ENCODE assay signal across 5 worm cellular contexts in genomic region chrV:8449241-8449640, ce11.
TF ChIP-seq lines count a peak whose summit lies in the region.

No protein-coding gene starts in this region.

TF ChIP-seq in whole organism, L1 larva, 84 proteins besides CTCF, POLR2A, EP300 and RAD21:
- TF ChIP-seq elt-3 (tag; optimal IDR thresholded peaks at IDR 0.05; lab: Kevin White, UChicago) (peak in 1 of 6 experiments; percentile 77), efl-1 (optimal IDR thresholded peaks at IDR 0.05; lab: Kevin White, UChicago) (no peak), efl-1 (GFP tag; optimal IDR thresholded peaks at IDR 0.05 in 1 of 2; lab: Kevin White, UChicago) (peak in 1 of 2 experiments; percentile 83), nhr-85 (tag; lab: Kevin White, UChicago) (peak; percentile 86), blmp-1 (tag; optimal IDR thresholded peaks at IDR 0.05; lab: Kevin White, UChicago) (peak; percentile 68), lin-14 (GFP tag; optimal IDR thresholded peaks at IDR 0.05; lab: Kevin White, UChicago) (peak; percentile 65), pax-3 (tag; optimal IDR thresholded peaks at IDR 0.05; lab: Kevin White, UChicago) (no peak), nhr-20 (tag; optimal IDR thresholded peaks at IDR 0.05; lab: Kevin White, UChicago) (peak; percentile 6), lsy-2 (tag; optimal IDR thresholded peaks at IDR 0.05; lab: Kevin White, UChicago) (peak in 1 of 2 experiments; percentile 19), nhr-28 (tag; optimal IDR thresholded peaks at IDR 0.05; lab: Kevin White, UChicago) (no peak)
TF ChIP-seq in whole organism, L1 larva: peak in this region for 7.

TF ChIP-seq in whole organism, L2 larva, 48 proteins besides CTCF, POLR2A, EP300 and RAD21:
- TF ChIP-seq sma-9 (GFP tag; optimal IDR thresholded peaks at IDR 0.05; lab: Kevin White, UChicago) (peak; percentile 27), sma-9 (tag; optimal IDR thresholded peaks at IDR 0.05; lab: Kevin White, UChicago) (no peak), sma-3 (GFP tag; optimal IDR thresholded peaks at IDR 0.05; lab: Kevin White, UChicago) (peak; percentile 45), nhr-25 (tag; optimal IDR thresholded peaks at IDR 0.05; lab: Kevin White, UChicago) (peak; percentile 78), ZK546.5 (tag; optimal IDR thresholded peaks at IDR 0.05; lab: Kevin White, UChicago) (no peak)
TF ChIP-seq in whole organism, L2 larva: peak in this region for 3.

TF ChIP-seq in whole organism, L3 larva, 47 proteins besides CTCF, POLR2A, EP300 and RAD21:
- TF ChIP-seq skn-1 (tag; optimal IDR thresholded peaks at IDR 0.05; lab: Kevin White, UChicago), result no peak
- TF ChIP-seq nhr-76 (tag; optimal IDR thresholded peaks at IDR 0.05; lab: Kevin White, UChicago), result no peak
- peak; percentile 7 for TF ChIP-seq nhr-23 (tag; optimal IDR thresholded peaks at IDR 0.05; lab: Kevin White, UChicago)
- TF ChIP-seq jun-1 (tag; optimal IDR thresholded peaks at IDR 0.05; lab: Kevin White, UChicago), result no peak
- no peak for TF ChIP-seq ztf-11 (tag; optimal IDR thresholded peaks at IDR 0.05; lab: Kevin White, UChicago)
- peak; percentile 48 for TF ChIP-seq nhr-25 (tag; optimal IDR thresholded peaks at IDR 0.05; lab: Kevin White, UChicago)
- no peak for TF ChIP-seq eor-1 (tag; optimal IDR thresholded peaks at IDR 0.05; lab: Kevin White, UChicago)
- TF ChIP-seq aly-2 (tag; optimal IDR thresholded peaks at IDR 0.05; lab: Kevin White, UChicago), result no peak
TF ChIP-seq in whole organism, L3 larva: peak in this region for 2.

TF ChIP-seq in whole organism, L4 larva, 104 proteins besides CTCF, POLR2A, EP300 and RAD21:
- peak; percentile 39 for TF ChIP-seq cey-2 (tag; optimal IDR thresholded peaks at IDR 0.05; lab: Kevin White, UChicago; ENCODE audit: borderline replicate concordance, insufficient read depth)
- TF ChIP-seq nhr-28 (tag; optimal IDR thresholded peaks at IDR 0.05; lab: Kevin White, UChicago), result peak; percentile 67
- peak; percentile 33 for TF ChIP-seq dmd-6 (GFP tag; IDR thresholded peaks at IDR 0.05; lab: Robert Waterston, UW)
- TF ChIP-seq tra-1 (GFP tag; IDR thresholded peaks at IDR 0.05; lab: Robert Waterston, UW), result 0 out of 2 replicates have a peak, but pooled peaks have one; percentile 31
- 0 out of 2 replicates have a peak, but pooled peaks have one; percentile 47 for TF ChIP-seq ceh-20 (GFP tag; IDR thresholded peaks at IDR 0.05; lab: Robert Waterston, UW)
- peak in 1 of 2 experiments; percentile 42 for TF ChIP-seq mdl-1 (tag; optimal IDR thresholded peaks at IDR 0.05; lab: Kevin White, UChicago)
- TF ChIP-seq nhr-25 (tag; optimal IDR thresholded peaks at IDR 0.05; lab: Kevin White, UChicago; ENCODE audit: borderline replicate concordance, insufficient read depth), result peak; percentile 27
- TF ChIP-seq ces-1 (GFP tag; optimal IDR thresholded peaks at IDR 0.05; lab: Kevin White, UChicago), result no peak
- TF ChIP-seq aha-1 (tag; lab: Kevin White, UChicago), result peak; percentile 98
- peak; percentile 51 for TF ChIP-seq dve-1 (tag; optimal IDR thresholded peaks at IDR 0.05; lab: Kevin White, UChicago; ENCODE audit: insufficient read depth)
- no peak for TF ChIP-seq ztf-11 (tag; optimal IDR thresholded peaks at IDR 0.05; lab: Kevin White, UChicago)
- no peak for TF ChIP-seq Y75B8A.6 (GFP tag; IDR thresholded peaks at IDR 0.05; lab: Robert Waterston, UW)
- TF ChIP-seq unc-62 (GFP tag; optimal IDR thresholded peaks at IDR 0.05 in 1 of 2; lab: Kevin White, UChicago), result peak in 1 of 2 experiments; percentile 99
- no peak for TF ChIP-seq unc-62 (tag; optimal IDR thresholded peaks at IDR 0.05; lab: Kevin White, UChicago)
- TF ChIP-seq lin-15B (tag; optimal IDR thresholded peaks at IDR 0.05; lab: Kevin White, UChicago), result no peak

TF ChIP-seq in whole organism, young adult, 124 proteins besides CTCF, POLR2A, EP300 and RAD21:
- peak; percentile 46 for TF ChIP-seq lin-40 (tag; optimal IDR thresholded peaks at IDR 0.05; lab: Kevin White, UChicago)
- TF ChIP-seq snpc-4 (GFP tag; optimal IDR thresholded peaks at IDR 0.05; lab: Kevin White, UChicago), result no peak
- peak in 1 of 4 experiments; percentile 38 for TF ChIP-seq snpc-4 (tag; optimal IDR thresholded peaks at IDR 0.05; lab: Kevin White, UChicago)
- no peak for TF ChIP-seq aptf-3 (GFP tag; IDR thresholded peaks at IDR 0.05; lab: Robert Waterston, UW)
- TF ChIP-seq Y56A3A.18 (GFP tag; IDR thresholded peaks at IDR 0.05; lab: Robert Waterston, UW), result no peak
- TF ChIP-seq mel-28 (tag; optimal IDR thresholded peaks at IDR 0.05; lab: Kevin White, UChicago; ENCODE audit: borderline replicate concordance), result no peak
- no peak for TF ChIP-seq pbrm-1 (GFP tag; IDR thresholded peaks at IDR 0.05; lab: Robert Waterston, UW)
- no peak for TF ChIP-seq D2030.7 (GFP tag; IDR thresholded peaks at IDR 0.05; lab: Robert Waterston, UW)
- TF ChIP-seq madf-6 (GFP tag; IDR thresholded peaks at IDR 0.05; lab: Robert Waterston, UW), result no peak
- TF ChIP-seq F55B11.4 (tag; optimal IDR thresholded peaks at IDR 0.05; lab: Kevin White, UChicago; ENCODE audit: borderline replicate concordance, insufficient read depth), result no peak
TF ChIP-seq in whole organism, young adult: peak in this region for 2.
